Worm (Caenorhabditis elegans) whole organism, late embryonic: ENCODE data around the gene dnc-4.

ENCODE experiments used
- C08G9.2 ChIP-seq: sonication (generic microtip); optimal IDR thresholded peaks from 2 replicates; lab custom pipeline; 2016; ENCODE audit warnings: mild to moderate bottlenecking, missing genetic modification characterization, moderate library complexity, missing compliant biosample characterization
- C38D4.7 ChIP-seq: fragments of 200-800 bp; sonication (Bioruptor generic); optimal IDR thresholded peaks from 2 replicates; lab custom pipeline; 2018; ENCODE audit warnings: mild to moderate bottlenecking, missing genetic modification characterization, moderate library complexity, missing compliant biosample characterization
- F13H6.1 ChIP-seq: sonication (generic microtip); optimal IDR thresholded peaks from 2 replicates; lab custom pipeline; 2016; ENCODE audit warnings: missing genetic modification characterization, missing compliant biosample characterization
- K09A11.1 ChIP-seq: sonication (generic microtip); optimal IDR thresholded peaks from 2 replicates; lab custom pipeline; 2017; ENCODE audit warnings: antibody characterized with exemption, mild to moderate bottlenecking, missing genetic modification characterization, missing compliant biosample characterization; ENCODE audit not compliant: insufficient read depth
- Y22D7AL.16 ChIP-seq: sonication (generic microtip); optimal IDR thresholded peaks from 2 replicates; lab custom pipeline; 2016; ENCODE audit warnings: missing genetic modification characterization, missing compliant biosample characterization
- ama-1 ChIP-seq: fragments of 150-350 bp; optimal IDR thresholded peaks from 2 replicates; lab custom pipeline; 2014
- ceh-14 ChIP-seq: sonication (generic microtip); optimal IDR thresholded peaks from 2 replicates; lab custom pipeline; 2016; ENCODE audit warnings: missing genotype, missing genetic modification characterization, missing compliant biosample characterization
- ceh-24 ChIP-seq: sonication (generic microtip); optimal IDR thresholded peaks from 2 replicates; lab custom pipeline; 2016; ENCODE audit warnings: mild to moderate bottlenecking, missing genetic modification characterization, missing compliant biosample characterization
- ceh-30 ChIP-seq: fragments of 150-350 bp; optimal IDR thresholded peaks from 2 replicates; lab custom pipeline; 2014; ENCODE audit warnings: missing biosample characterization, missing genetic modification characterization
- ceh-31 ChIP-seq: sonication (generic microtip); optimal IDR thresholded peaks from 2 replicates; lab custom pipeline; 2016; ENCODE audit warnings: missing genetic modification characterization, missing compliant biosample characterization
- ceh-34 ChIP-seq: sonication (generic microtip); optimal IDR thresholded peaks from 2 replicates; lab custom pipeline; 2016; ENCODE audit warnings: mild to moderate bottlenecking, missing genetic modification characterization, missing compliant biosample characterization
- ceh-48 ChIP-seq: sonication (generic microtip); optimal IDR thresholded peaks from 2 replicates; lab custom pipeline; 2016; ENCODE audit warnings: missing genetic modification characterization, inconsistent platforms, missing compliant biosample characterization
- ceh-6 ChIP-seq: fragments of 200-800 bp; sonication (Bioruptor generic); optimal IDR thresholded peaks from 2 replicates; lab custom pipeline; 2018; ENCODE audit warnings: mild to moderate bottlenecking, missing genetic modification characterization, missing compliant biosample characterization
- ceh-9 ChIP-seq: sonication (generic microtip); optimal IDR thresholded peaks from 2 replicates; lab custom pipeline; 2016; ENCODE audit warnings: mild to moderate bottlenecking, missing genetic modification characterization, inconsistent platforms, missing compliant biosample characterization
- che-1 ChIP-seq: sonication (generic microtip); optimal IDR thresholded peaks from 2 replicates; lab custom pipeline; 2016; ENCODE audit warnings: mild to moderate bottlenecking, missing genetic modification characterization, missing compliant biosample characterization
- dve-1 ChIP-seq: sonication (generic microtip); optimal IDR thresholded peaks from 2 replicates; lab custom pipeline; 2017; ENCODE audit warnings: antibody characterized with exemption, mild to moderate bottlenecking, missing genetic modification characterization, missing compliant biosample characterization
- hlh-13 ChIP-seq: fragments of 200-800 bp; sonication (Bioruptor generic); optimal IDR thresholded peaks from 2 replicates; lab custom pipeline; 2018; ENCODE audit warnings: mild to moderate bottlenecking, missing genetic modification characterization, missing compliant biosample characterization
- lim-6 ChIP-seq: sonication (generic microtip); optimal IDR thresholded peaks from 2 replicates; lab custom pipeline; 2016; ENCODE audit warnings: missing genetic modification characterization, missing compliant biosample characterization
- lin-11 ChIP-seq: fragments of 200-800 bp; sonication (Bioruptor generic); optimal IDR thresholded peaks from 2 replicates; lab custom pipeline; 2018; ENCODE audit warnings: mild to moderate bottlenecking, missing genetic modification characterization, missing compliant biosample characterization
- madf-2 ChIP-seq: sonication (generic microtip); optimal IDR thresholded peaks from 2 replicates; lab custom pipeline; 2017; ENCODE audit warnings: missing genetic modification characterization, missing compliant biosample characterization
- nhr-232 ChIP-seq: sonication (generic microtip); optimal IDR thresholded peaks from 2 replicates; lab custom pipeline; 2016; ENCODE audit warnings: missing genetic modification characterization, missing compliant biosample characterization
- odd-2 ChIP-seq: sonication (generic microtip); optimal IDR thresholded peaks from 2 replicates; lab custom pipeline; 2017; ENCODE audit warnings: antibody characterized with exemption, mild to moderate bottlenecking, missing genetic modification characterization, missing compliant biosample characterization
- pax-1 ChIP-seq: fragments of 150-350 bp; optimal IDR thresholded peaks from 2 replicates; lab custom pipeline; 2014; ENCODE audit warnings: missing biosample characterization, missing genetic modification characterization
- pha-2 ChIP-seq: sonication (generic microtip); optimal IDR thresholded peaks from 2 replicates; lab custom pipeline; 2017; ENCODE audit warnings: mild to moderate bottlenecking, missing genetic modification characterization, missing compliant biosample characterization
- pha-4 ChIP-seq: fragments of 150-350 bp; optimal IDR thresholded peaks from 2 replicates; lab custom pipeline; 2018; ENCODE audit warnings: missing biosample characterization, missing genetic modification reagents, missing genetic modification characterization
- pqm-1 ChIP-seq: sonication (generic microtip); optimal IDR thresholded peaks from 2 replicates; lab custom pipeline; 2016; ENCODE audit warnings: missing genetic modification characterization, missing compliant biosample characterization
- pros-1 ChIP-seq: fragments of 150-350 bp; optimal IDR thresholded peaks from 2 replicates; lab custom pipeline; 2014; ENCODE audit warnings: missing biosample characterization, missing genetic modification reagents, missing genetic modification characterization
- sox-2 ChIP-seq: fragments of 200-800 bp; sonication (Bioruptor generic); IDR thresholded peaks from 2 replicates; pipeline ENCODE4 v1.3.6; 2022; ENCODE audit warnings: missing genetic modification reagents, missing genetic modification characterization, missing compliant biosample characterization
- syd-9 ChIP-seq: sonication (generic microtip); optimal IDR thresholded peaks from 2 replicates; lab custom pipeline; 2016; ENCODE audit warnings: mild to moderate bottlenecking, missing genetic modification characterization, moderate library complexity, missing compliant biosample characterization
- tbx-7 ChIP-seq: sonication (generic microtip); optimal IDR thresholded peaks from 2 replicates; lab custom pipeline; 2016; ENCODE audit warnings: missing genotype, missing genetic modification characterization, missing compliant biosample characterization
- ttx-3 ChIP-seq: sonication (generic microtip); optimal IDR thresholded peaks from 2 replicates; lab custom pipeline; 2016; ENCODE audit warnings: missing genetic modification reagents, missing genetic modification characterization, missing compliant biosample characterization
- unc-3 ChIP-seq, 2 experiments: fragments of 200-800 bp in 1 of 2; sonication (Bioruptor generic) in 1 of 2; sonication (generic microtip) in 1 of 2; conservative IDR thresholded peaks in 1 of 2; optimal IDR thresholded peaks in 1 of 2; 2 replicates each; pipeline versions ENCODE4 v1.3.6 to Lab custom; 2016 to 2022; ENCODE audit warnings: missing compliant biosample characterization in 2 of 2, missing genetic modification characterization in 2 of 2, missing genetic modification reagents in 1 of 2
- unc-42 ChIP-seq: sonication (generic microtip); optimal IDR thresholded peaks from 2 replicates; lab custom pipeline; 2016; ENCODE audit warnings: missing genotype, missing genetic modification characterization, missing compliant biosample characterization

dnc-4 gene

DNA sequence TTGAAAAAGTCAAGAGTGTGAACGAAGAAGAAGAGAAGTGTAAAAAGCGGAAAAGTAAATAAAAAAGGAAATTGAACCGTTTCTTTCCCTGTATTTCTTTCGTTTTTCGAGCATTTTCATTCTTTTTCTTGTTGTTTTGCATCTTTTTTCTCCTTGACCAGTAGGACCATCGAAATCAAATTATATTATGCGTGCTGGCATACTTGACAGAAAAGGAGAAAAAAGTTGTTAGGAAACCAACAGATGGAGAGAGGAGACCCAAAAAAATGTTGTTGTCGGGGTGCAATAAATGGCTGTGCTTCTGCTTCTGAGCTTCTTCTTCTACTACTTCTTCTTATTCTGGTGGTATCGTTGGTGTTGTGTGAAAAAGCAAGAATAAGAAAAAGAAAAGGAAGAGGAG, 34.3 kb upstream of the dnc-4 start:
- TF ChIP-seq unc-42, result peak; percentile 75
- no peak for TF ChIP-seq lim-6 (tag; lab: Kevin White, UChicago)

DNA sequence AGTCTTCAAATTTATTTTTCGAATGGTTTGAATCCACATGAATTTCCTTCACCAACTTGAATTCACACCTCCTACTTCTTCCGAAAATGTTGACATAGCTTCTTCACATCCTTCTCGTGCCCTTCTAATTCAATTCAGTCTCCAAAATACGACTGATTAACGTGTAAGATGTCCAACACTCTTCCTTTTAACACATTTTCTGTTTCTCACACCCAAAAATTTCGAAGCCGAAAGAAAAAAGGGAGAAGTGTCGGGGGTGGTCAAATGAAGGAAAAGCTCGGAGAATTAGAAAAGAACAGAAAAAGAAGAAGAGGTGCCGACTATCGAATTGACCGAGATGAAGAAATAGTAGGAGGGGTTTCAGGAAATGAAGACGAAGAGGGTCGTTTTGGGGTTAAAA, 33.1 kb upstream of the dnc-4 start:
- TF ChIP-seq lin-11 (tag; lab: Kevin White, UChicago), result no peak
- peak; percentile 69 for TF ChIP-seq unc-42
- TF ChIP-seq ceh-31, result peak; percentile 28
- TF ChIP-seq, all 69 proteins: peak for 2

DNA sequence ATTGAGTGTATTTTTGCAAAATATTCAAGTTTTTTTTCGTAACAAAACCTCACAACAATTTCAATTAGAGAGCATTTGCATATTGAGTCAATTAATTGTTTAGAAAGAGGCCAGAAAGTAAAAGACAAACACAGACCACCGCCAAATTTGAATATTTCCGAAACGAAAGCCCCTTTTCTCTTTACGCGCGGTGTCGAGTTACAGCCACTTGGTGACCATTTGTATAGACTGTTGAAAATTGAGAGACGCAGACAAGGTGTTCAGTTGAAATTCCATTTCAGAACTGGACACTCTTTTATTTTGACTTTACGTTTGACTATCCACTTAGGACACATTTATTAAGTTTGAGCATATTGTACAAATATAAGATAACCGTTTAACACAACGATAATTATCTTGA, 28.5 kb upstream of the dnc-4 start:
- TF ChIP-seq K09A11.1 (tag; lab: Kevin White, UChicago) (no peak), ceh-34 (tag; lab: Kevin White, UChicago) (peak; percentile 91)

DNA sequence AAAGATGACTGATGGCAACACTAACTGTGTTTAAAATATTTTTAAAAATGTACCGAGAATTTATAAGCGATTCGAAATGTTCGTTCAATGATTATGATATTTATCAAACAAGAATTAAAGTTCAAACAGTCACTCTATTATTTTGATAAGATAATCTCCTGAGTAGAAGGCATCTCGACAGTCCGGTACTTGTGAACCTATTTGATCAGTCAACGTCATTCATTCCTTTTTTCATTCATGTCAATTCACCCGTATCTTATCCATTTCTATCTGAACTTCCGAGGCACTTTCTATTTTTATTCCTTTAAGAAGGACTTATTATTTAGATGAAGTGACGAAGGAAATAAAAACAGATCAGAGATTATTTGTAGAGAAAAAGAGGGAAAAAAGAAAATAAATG, 25.0 kb upstream of the dnc-4 start, which contains the start of gene nhr-258:
Gene nhr-258, plus strand, starts transcription at position 365 of the 400 bp plus-strand sequence.
- TF ChIP-seq nhr-232 (no peak), ceh-6 (GFP tag; lab: Kevin White, UChicago) (no peak)

DNA sequence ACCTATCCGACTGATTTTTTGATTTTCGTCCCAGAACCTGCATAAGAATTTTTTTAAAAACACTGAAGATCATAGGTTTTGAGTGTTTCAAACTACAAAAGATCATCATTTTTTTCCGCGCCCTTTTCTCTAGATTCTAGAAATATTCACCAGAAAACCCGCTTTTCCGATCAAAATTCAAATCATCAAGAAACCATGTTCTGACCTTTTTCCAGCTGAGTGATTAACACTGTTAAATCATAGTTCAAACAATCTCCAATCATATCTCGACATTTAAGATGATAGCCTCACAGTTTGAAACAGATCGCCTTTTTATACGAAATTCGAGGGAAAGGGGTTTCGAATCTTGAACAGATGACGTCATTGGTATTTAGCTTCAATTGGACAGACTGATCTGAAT, 24.1 kb upstream of the dnc-4 start:
- no peak for TF ChIP-seq syd-9 (tag; lab: Kevin White, UChicago)
- no peak for TF ChIP-seq sox-2 (GFP tag; lab: Robert Waterston, UW)
- no peak for TF ChIP-seq pros-1 (tag; lab: Kevin White, UChicago)
- no peak for TF ChIP-seq hlh-13 (GFP tag; lab: Kevin White, UChicago)
- no peak for TF ChIP-seq unc-42
- TF ChIP-seq ceh-31, result no peak
- TF ChIP-seq ama-1 (lab: Kevin White, UChicago), result no peak
- no peak for TF ChIP-seq ceh-9 (tag; lab: Kevin White, UChicago)
- no peak for TF ChIP-seq ceh-24 (tag; lab: Kevin White, UChicago)
- TF ChIP-seq tbx-7 (tag; lab: Kevin White, UChicago), result no peak
- TF ChIP-seq odd-2 (tag; lab: Kevin White, UChicago), result no peak
- TF ChIP-seq nhr-232, result no peak
- no peak for TF ChIP-seq pax-1 (tag; lab: Kevin White, UChicago)
- no peak for TF ChIP-seq che-1 (tag; lab: Kevin White, UChicago)
- no peak for TF ChIP-seq Y22D7AL.16 (tag; lab: Kevin White, UChicago)
- no peak for TF ChIP-seq ceh-30 (tag; lab: Kevin White, UChicago)
- no peak for TF ChIP-seq madf-2 (tag; lab: Kevin White, UChicago)
- TF ChIP-seq dve-1 (tag; lab: Kevin White, UChicago), result no peak

DNA sequence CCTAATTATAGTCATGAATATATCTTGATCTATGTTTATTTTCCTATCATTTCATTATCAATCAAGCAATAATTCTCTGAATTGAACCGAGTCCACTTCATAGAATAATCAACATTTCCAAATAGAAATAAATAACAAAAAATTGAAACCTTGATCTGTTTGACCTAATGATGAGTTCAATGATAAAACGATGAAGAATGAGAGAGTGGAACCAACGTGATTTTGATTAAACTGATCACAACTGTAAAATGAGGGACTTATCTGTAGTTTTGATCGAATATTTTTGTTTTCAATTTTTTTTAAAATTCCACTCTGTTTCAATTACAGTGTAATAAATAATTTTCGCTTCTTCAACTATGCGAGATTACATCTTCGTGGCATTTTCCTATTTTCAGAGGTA, 23.3 kb upstream of the dnc-4 start:
- TF ChIP-seq hlh-13 (GFP tag; lab: Kevin White, UChicago) (no peak), odd-2 (tag; lab: Kevin White, UChicago) (no peak), pqm-1 (tag; lab: Kevin White, UChicago) (no peak), ttx-3 (tag; lab: Kevin White, UChicago) (no peak), C08G9.2 (tag; lab: Kevin White, UChicago) (no peak), C38D4.7 (GFP tag; lab: Kevin White, UChicago) (no peak), ceh-31 (no peak), unc-3 (GFP tag; conservative IDR thresholded peaks at IDR 0.05; lab: Robert Waterston, UW) (no peak), unc-3 (tag; optimal IDR thresholded peaks at IDR 0.05; lab: Kevin White, UChicago) (no peak), lim-6 (tag; lab: Kevin White, UChicago) (no peak), pha-2 (tag; lab: Kevin White, UChicago) (no peak)
- TF ChIP-seq, all 69 proteins: peak for 0

DNA sequence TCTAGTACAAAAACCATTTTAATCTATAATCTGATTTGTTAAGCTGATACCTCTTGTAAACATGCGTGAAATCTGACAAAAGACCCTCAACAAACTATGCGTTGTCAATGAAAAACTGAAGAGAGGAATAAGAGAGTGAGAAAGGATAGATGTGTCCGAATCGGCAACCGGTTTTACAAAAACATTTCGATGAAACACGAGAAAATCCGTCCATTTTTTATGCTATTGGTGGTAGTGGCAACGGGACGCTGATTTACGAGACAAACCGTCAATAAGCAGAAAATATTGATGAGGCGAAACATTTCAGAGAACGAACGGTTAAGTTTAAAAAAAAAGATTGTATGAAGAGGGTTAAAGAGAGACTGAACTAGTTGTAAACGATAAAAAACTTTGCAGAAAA, 22.4 kb upstream of the dnc-4 start:
- no peak for TF ChIP-seq ceh-14
- TF ChIP-seq F13H6.1 (tag; lab: Kevin White, UChicago), result no peak
- no peak for TF ChIP-seq hlh-13 (GFP tag; lab: Kevin White, UChicago)
- no peak for TF ChIP-seq pha-4
- TF ChIP-seq K09A11.1 (tag; lab: Kevin White, UChicago), result no peak
- TF ChIP-seq ceh-48 (tag; lab: Kevin White, UChicago), result no peak
- TF ChIP-seq odd-2 (tag; lab: Kevin White, UChicago), result no peak
- TF ChIP-seq ama-1 (lab: Kevin White, UChicago), result no peak
